Fruit fly (Drosophila melanogaster) S2 (cell line): ENCODE measurements around the gene CG3281.

ENCODE experiments used
- CG8478 ChIP-seq: fragments of >200 bp; optimal IDR thresholded peaks from 2 replicates; lab custom pipeline; 2018
- CTCF ChIP-seq, 2 experiments: fragments of >200 bp; optimal IDR thresholded peaks; 2 replicates each; lab custom pipeline; 2018

- TF ChIP-seq CG8478 (lab: Kevin White, UChicago) = no peak
- no peak for TF ChIP-seq CTCF (optimal IDR thresholded peaks at IDR 0.05; lab: Kevin White, UChicago)
Measured at dm6 chr3R:11968030-11968753, 5.6 kb upstream of the CG3281 start.
